Fruit fly (Drosophila melanogaster) Kc167 (cell line): ENCODE results near the gene gry.

Experiments
- Myc ChIP-seq: fragments of >200 bp; optimal IDR thresholded peaks from 2 replicates; lab custom pipeline; 2017; ENCODE audit warnings: missing external identifiers
- Sin3A ChIP-seq: fragments of >200 bp; optimal IDR thresholded peaks from 2 replicates; lab custom pipeline; 2018; ENCODE audit warnings: missing external identifiers
- h ChIP-seq: fragments of >200 bp; optimal IDR thresholded peaks from 3 replicates; lab custom pipeline; 2018; ENCODE audit warnings: missing external identifiers
- insv ChIP-seq: fragments of >200 bp; optimal IDR thresholded peaks from 3 replicates; lab custom pipeline; 2018; ENCODE audit warnings: missing external identifiers
- psq ChIP-seq: fragments of >200 bp; optimal IDR thresholded peaks from 2 replicates; lab custom pipeline; 2017; ENCODE audit warnings: missing external identifiers
- ttk ChIP-seq: sonication (Bioruptor generic); optimal IDR thresholded peaks from 2 replicates; lab custom pipeline; 2017; ENCODE audit warnings: missing external identifiers

dm6 chr3L:3178530-3179096 is 20.3 kb upstream of the gry start, which contains the start of the genes MnM and Girdin:
- TF ChIP-seq psq: no peak
- no peak for TF ChIP-seq h
- TF ChIP-seq Myc (lab: Kevin White, UChicago): no peak
- no peak for TF ChIP-seq ttk (lab: Kevin White, UChicago)
- TF ChIP-seq insv (lab: Kevin White, UChicago): no peak
- no peak for TF ChIP-seq Sin3A
